Worm (Caenorhabditis elegans) whole organism, L3 larva: Measurements from ENCODE around the gene fcmt-1.

Experiments used
- ZK546.5 ChIP-seq: sonication (generic microtip); optimal IDR thresholded peaks from 2 replicates; lab custom pipeline; 2017; ENCODE audit warnings: missing biosample characterization, missing genetic modification characterization
- ama-1 ChIP-seq: fragments of 150-350 bp; optimal IDR thresholded peaks from 2 replicates; lab custom pipeline; 2018
- ceh-16 ChIP-seq: sonication (generic microtip); optimal IDR thresholded peaks from 2 replicates; lab custom pipeline; 2017; ENCODE audit warnings: missing biosample characterization, missing genetic modification characterization
- ceh-28 ChIP-seq: fragments of 150-350 bp; optimal IDR thresholded peaks from 2 replicates; lab custom pipeline; 2014; ENCODE audit warnings: missing biosample characterization, missing genetic modification reagents, missing genetic modification characterization
- ceh-9 ChIP-seq: sonication (generic microtip); optimal IDR thresholded peaks from 2 replicates; lab custom pipeline; 2018; ENCODE audit warnings: missing biosample characterization, missing genetic modification characterization
- daf-12 ChIP-seq: fragments of 150-350 bp; optimal IDR thresholded peaks from 2 replicates; lab custom pipeline; 2014; ENCODE audit warnings: missing biosample characterization, missing genetic modification reagents, missing genetic modification characterization
- egl-27 ChIP-seq: sonication (generic microtip); optimal IDR thresholded peaks from 4 replicates; lab custom pipeline; 2017; ENCODE audit warnings: missing biosample characterization, missing genetic modification reagents, missing genetic modification characterization
- egl-5 ChIP-seq: fragments of 150-350 bp; optimal IDR thresholded peaks from 2 replicates; lab custom pipeline; 2017; ENCODE audit warnings: missing biosample characterization, missing genetic modification reagents, missing genetic modification characterization, inconsistent platforms
- elt-1 ChIP-seq: fragments of 150-350 bp; optimal IDR thresholded peaks from 2 replicates; lab custom pipeline; 2014; ENCODE audit warnings: missing biosample characterization, missing genetic modification characterization
- elt-2 ChIP-seq: sonication (generic microtip); optimal IDR thresholded peaks from 2 replicates; lab custom pipeline; 2016; ENCODE audit warnings: missing genetic modification reagents, mild to moderate bottlenecking, missing genetic modification characterization, missing compliant biosample characterization
- elt-3 ChIP-seq, 3 experiments: fragments of 150-350 bp in 1 of 3; sonication (generic microtip) in 2 of 3; optimal IDR thresholded peaks; 2 replicates in 2 of 3; 4 replicates in 1 of 3; lab custom pipeline; 2014 to 2017; ENCODE audit warnings: missing biosample characterization in 3 of 3, missing genetic modification characterization in 3 of 3
- eor-1 ChIP-seq, 2 experiments: fragments of 150-350 bp; optimal IDR thresholded peaks; 2 replicates each; lab custom pipeline; 2014 to 2018; ENCODE audit warnings: missing biosample characterization in 2 of 2, missing genetic modification characterization in 2 of 2
- fkh-10 ChIP-seq: sonication (generic microtip); optimal IDR thresholded peaks from 2 replicates; lab custom pipeline; 2017; ENCODE audit warnings: missing biosample characterization, missing genetic modification reagents, missing genetic modification characterization
- hmg-11 ChIP-seq: sonication (generic microtip); optimal IDR thresholded peaks from 2 replicates; lab custom pipeline; 2016; ENCODE audit warnings: missing genetic modification characterization, missing compliant biosample characterization
- jun-1 ChIP-seq: fragments of 150-350 bp; optimal IDR thresholded peaks from 2 replicates; lab custom pipeline; 2014; ENCODE audit warnings: missing biosample characterization, missing genetic modification reagents, missing genetic modification characterization
- lin-15B ChIP-seq: fragments of 150-350 bp; optimal IDR thresholded peaks from 2 replicates; lab custom pipeline; 2014; ENCODE audit warnings: missing biosample characterization, missing genetic modification characterization
- lin-39 ChIP-seq: fragments of 150-350 bp; optimal IDR thresholded peaks from 2 replicates; lab custom pipeline; 2018; ENCODE audit warnings: missing biosample characterization, missing genetic modification reagents, missing genetic modification characterization
- mdl-1 ChIP-seq: fragments of 150-350 bp; optimal IDR thresholded peaks from 2 replicates; lab custom pipeline; 2014; ENCODE audit warnings: missing biosample characterization, missing genetic modification characterization
- mml-1 ChIP-seq: fragments of 150-350 bp; sonication (generic microtip); optimal IDR thresholded peaks from 3 replicates; lab custom pipeline; 2014; ENCODE audit warnings: missing biosample characterization, missing genetic modification characterization
- nfya-1 ChIP-seq: sonication (generic microtip); optimal IDR thresholded peaks from 2 replicates; lab custom pipeline; 2017; ENCODE audit warnings: missing genetic modification characterization, mild to moderate bottlenecking, missing compliant biosample characterization, antibody characterized with exemption, moderate library complexity; ENCODE audit not compliant: insufficient read depth
- nhr-12 ChIP-seq: fragments of 150-350 bp; optimal IDR thresholded peaks from 2 replicates; lab custom pipeline; 2014; ENCODE audit warnings: missing biosample characterization, missing genetic modification characterization
- nhr-23 ChIP-seq: fragments of 150-350 bp; optimal IDR thresholded peaks from 2 replicates; lab custom pipeline; 2014; ENCODE audit warnings: missing biosample characterization, missing genetic modification reagents, missing genetic modification characterization
- nhr-237 ChIP-seq: fragments of 150-350 bp; optimal IDR thresholded peaks from 2 replicates; lab custom pipeline; 2014; ENCODE audit warnings: missing biosample characterization, missing genetic modification characterization
- nhr-25 ChIP-seq: sonication (generic microtip); optimal IDR thresholded peaks from 2 replicates; lab custom pipeline; 2017; ENCODE audit warnings: missing biosample characterization, missing genetic modification characterization
- nhr-28 ChIP-seq: fragments of 150-350 bp; optimal IDR thresholded peaks from 2 replicates; lab custom pipeline; 2014; ENCODE audit warnings: missing biosample characterization, missing genetic modification characterization
- nhr-43 ChIP-seq: sonication (generic microtip); optimal IDR thresholded peaks from 2 replicates; lab custom pipeline; 2016; ENCODE audit warnings: mild to moderate bottlenecking, missing genetic modification characterization, missing compliant biosample characterization; ENCODE audit not compliant: poor library complexity, severe bottlenecking
- nhr-76 ChIP-seq: fragments of 150-350 bp; sonication (generic microtip); optimal IDR thresholded peaks from 5 replicates; lab custom pipeline; 2014; ENCODE audit warnings: missing biosample characterization, missing genetic modification characterization
- pha-4 ChIP-seq: fragments of 150-350 bp; optimal IDR thresholded peaks from 2 replicates; lab custom pipeline; 2014; ENCODE audit warnings: missing biosample characterization, missing genetic modification reagents, missing genetic modification characterization
- skn-1 ChIP-seq: fragments of 150-350 bp; optimal IDR thresholded peaks from 2 replicates; lab custom pipeline; 2014; ENCODE audit warnings: missing biosample characterization, missing genetic modification characterization
- tbx-2 ChIP-seq: sonication (generic microtip); optimal IDR thresholded peaks from 2 replicates; lab custom pipeline; 2016; ENCODE audit warnings: mild to moderate bottlenecking, missing genetic modification characterization, missing compliant biosample characterization
- unc-62 ChIP-seq: fragments of 150-350 bp; sonication (generic microtip); optimal IDR thresholded peaks from 4 replicates; lab custom pipeline; 2014; ENCODE audit warnings: missing biosample characterization, missing genetic modification reagents, missing genetic modification characterization
- zag-1 ChIP-seq: fragments of 150-350 bp; optimal IDR thresholded peaks from 2 replicates; lab custom pipeline; 2014; ENCODE audit warnings: missing biosample characterization, missing genetic modification characterization
- ztf-11 ChIP-seq: fragments of 150-350 bp; optimal IDR thresholded peaks from 2 replicates; lab custom pipeline; 2014; ENCODE audit warnings: missing biosample characterization, missing genetic modification characterization
- ztf-4 ChIP-seq: fragments of 150-350 bp; optimal IDR thresholded peaks from 2 replicates; lab custom pipeline; 2014; ENCODE audit warnings: missing biosample characterization, missing genetic modification characterization

The fcmt-1 gene

DNA sequence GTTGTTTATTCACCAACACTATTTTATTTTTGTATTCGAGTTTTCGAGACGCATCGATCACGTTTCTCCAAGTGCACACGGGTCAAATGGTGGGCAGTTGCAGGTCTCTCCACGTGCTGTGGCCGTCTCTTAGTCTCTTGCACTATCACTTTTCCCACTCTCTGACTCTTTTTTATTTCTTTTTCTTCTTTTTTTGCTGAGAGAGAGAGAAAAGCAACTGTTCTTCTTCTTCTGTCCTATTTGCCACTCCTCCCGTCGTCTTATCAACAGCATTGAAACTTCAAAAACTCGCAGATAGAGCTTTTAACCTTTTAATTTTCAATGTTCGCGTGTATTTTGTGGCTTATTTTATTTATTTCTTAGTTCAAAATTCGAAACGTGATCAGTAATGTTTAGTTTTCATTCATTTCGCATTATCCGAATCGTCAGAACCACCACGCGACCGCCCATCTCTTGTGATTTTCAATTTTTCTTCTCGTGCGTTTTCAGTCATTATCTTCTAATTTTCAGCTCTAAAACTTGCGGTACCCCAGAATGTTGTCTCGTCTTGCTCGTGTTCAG lies 19.3 kb upstream of the fcmt-1 start, which contains the start of gene alh-8 (continued):
- TF ChIP-seq unc-62 (GFP tag; lab: Kevin White, UChicago), result no peak

DNA sequence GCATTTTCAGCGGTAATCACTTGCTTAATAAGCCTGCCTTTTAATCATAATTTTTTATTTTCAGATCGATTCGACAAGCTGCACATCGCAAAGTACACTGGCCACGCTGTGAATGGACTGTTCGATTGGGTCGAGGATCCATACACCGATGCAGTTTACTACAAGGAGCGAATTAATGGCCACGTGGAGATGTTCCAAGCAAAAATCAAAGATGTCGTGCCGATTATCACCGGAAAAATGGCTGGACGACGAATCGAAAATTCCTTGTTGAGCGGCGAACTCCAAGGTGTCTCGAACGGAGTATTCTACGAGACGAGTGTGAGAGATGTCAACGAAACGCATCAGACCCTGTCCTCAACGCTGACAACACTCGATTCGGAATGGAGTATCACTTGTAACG lies 18.1 kb upstream of the fcmt-1 start:
- TF ChIP-seq mdl-1 (tag; lab: Kevin White, UChicago) (no peak), mml-1 (tag; lab: Kevin White, UChicago) (no peak), daf-12 (tag; lab: Kevin White, UChicago) (no peak), lin-39 (no peak), nhr-76 (tag; lab: Kevin White, UChicago) (no peak), elt-1 (no peak), egl-5 (tag; lab: Kevin White, UChicago) (no peak), eor-1 (tag; optimal IDR thresholded peaks at IDR 0.05; lab: Kevin White, UChicago) (no peak), ZK546.5 (no peak), egl-27 (tag; lab: Kevin White, UChicago) (no peak), hmg-11 (tag; lab: Kevin White, UChicago) (no peak), elt-3 (tag; optimal IDR thresholded peaks at IDR 0.05; lab: Kevin White, UChicago) (no peak), ztf-4 (tag; lab: Kevin White, UChicago) (no peak), skn-1 (no peak), ama-1 (lab: Kevin White, UChicago) (no peak), pha-4 (tag; lab: Kevin White, UChicago) (no peak), nhr-43 (no peak)

DNA sequence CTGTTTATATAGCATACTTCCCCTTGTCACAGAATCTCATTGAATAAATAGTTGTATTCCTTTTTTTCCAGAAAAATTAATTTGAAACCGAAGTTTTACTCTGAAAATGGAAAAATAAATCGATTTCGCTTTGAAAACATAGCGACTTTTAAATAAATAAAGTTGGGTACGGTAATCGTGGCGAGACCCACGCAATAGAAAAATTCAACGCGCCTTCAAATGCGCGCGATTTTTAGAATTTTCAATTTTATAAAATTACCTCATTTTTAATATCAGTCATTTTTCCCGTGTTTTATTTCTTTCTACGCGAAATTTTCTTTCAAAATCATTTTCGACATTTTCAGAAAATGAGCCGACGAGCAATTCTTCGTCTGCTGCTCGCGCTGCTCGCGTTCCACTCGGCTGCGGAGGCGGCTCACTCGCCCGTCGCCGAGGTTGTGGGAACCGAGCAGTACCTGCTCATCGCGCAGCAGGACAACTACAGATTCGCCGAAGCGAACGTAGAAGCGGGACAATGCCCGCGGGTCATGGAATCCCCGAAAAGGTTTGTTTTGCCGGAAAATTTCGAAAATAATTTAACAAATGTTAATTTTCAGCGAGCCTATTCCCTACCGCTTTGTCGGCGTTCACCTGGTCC lies 17.2 kb upstream of the fcmt-1 start, which contains the start of gene F13D12.5:
TSS of gene F13D12.5 (plus strand) at position 345 of the 637 bp plus-strand sequence.
- no peak for TF ChIP-seq hmg-11 (tag; lab: Kevin White, UChicago)
- no peak for TF ChIP-seq elt-3 (tag; optimal IDR thresholded peaks at IDR 0.05; lab: Kevin White, UChicago)
- TF ChIP-seq elt-1, result no peak
- no peak for TF ChIP-seq nhr-237 (tag; lab: Kevin White, UChicago)
- TF ChIP-seq nfya-1, result no peak
- no peak for TF ChIP-seq ceh-28 (tag; lab: Kevin White, UChicago)
- no peak for TF ChIP-seq ceh-9
- no peak for TF ChIP-seq nhr-23 (tag; lab: Kevin White, UChicago)
- no peak for TF ChIP-seq fkh-10

DNA sequence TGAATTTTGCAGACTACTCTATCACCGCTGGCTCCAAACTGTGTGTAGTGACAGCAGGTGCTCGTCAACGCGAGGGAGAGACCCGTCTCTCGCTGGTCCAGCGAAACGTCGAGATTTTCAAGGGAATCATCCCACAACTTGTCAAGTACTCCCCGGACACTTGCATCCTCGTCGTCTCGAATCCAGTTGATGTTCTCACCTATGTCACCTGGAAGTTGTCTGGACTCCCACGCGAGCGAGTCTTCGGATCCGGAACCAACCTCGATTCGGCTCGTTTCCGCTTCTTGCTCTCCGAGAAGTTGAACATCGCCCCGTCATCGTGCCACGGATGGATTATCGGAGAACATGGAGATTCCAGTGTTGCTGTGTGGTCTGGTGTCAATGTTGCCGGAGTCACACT lies 16.3 kb upstream of the fcmt-1 start:
- TF ChIP-seq zag-1 (no peak), tbx-2 (no peak), nhr-25 (tag; lab: Kevin White, UChicago) (no peak), eor-1 (tag; optimal IDR thresholded peaks at IDR 0.05; lab: Kevin White, UChicago) (no peak), nhr-28 (tag; lab: Kevin White, UChicago) (no peak), nhr-12 (tag; lab: Kevin White, UChicago) (no peak), skn-1 (no peak), nfya-1 (no peak), ama-1 (lab: Kevin White, UChicago) (no peak)

ce11 chrII:11724362-11724761 lies 15.0 kb upstream of the fcmt-1 start:
- TF ChIP-seq lin-15B (tag; lab: Kevin White, UChicago) (peak; percentile 20), unc-62 (GFP tag; lab: Kevin White, UChicago) (no peak), fkh-10 (peak; percentile 51), lin-39 (peak; percentile 75), ceh-16 (tag; lab: Kevin White, UChicago) (no peak), jun-1 (tag; lab: Kevin White, UChicago) (no peak), nfya-1 (peak; percentile 68), elt-2 (tag; lab: Kevin White, UChicago) (no peak), ZK546.5 (no peak), nhr-23 (tag; lab: Kevin White, UChicago) (no peak), ztf-11 (tag; lab: Kevin White, UChicago) (no peak), nhr-237 (tag; lab: Kevin White, UChicago) (no peak), hmg-11 (tag; lab: Kevin White, UChicago) (peak; percentile 26), pha-4 (tag; lab: Kevin White, UChicago) (peak; percentile 15)
- TF ChIP-seq, all 47 proteins: peak for 6
